Worm (Caenorhabditis elegans) whole organism, young adult: ENCODE data around the gene fdgt-1.

Experiments
- ceh-100 ChIP-seq: fragments of 200-800 bp; sonication (Bioruptor generic); IDR thresholded peaks from 2 replicates; pipeline ENCODE4 v1.3.6; 2022; ENCODE audit warnings: missing genetic modification reagents, missing genetic modification characterization, missing compliant biosample characterization
- pha-4 ChIP-seq: fragments of 150-350 bp; sonication (generic microtip); optimal IDR thresholded peaks from 2 replicates; lab custom pipeline; 2014; ENCODE audit warnings: missing biosample characterization, missing genetic modification reagents, missing genetic modification characterization

ce11 chrII:1504266-1504665 is at the start of gene fdgt-1:
- no peak for TF ChIP-seq pha-4
- no peak for TF ChIP-seq ceh-100 (GFP tag; lab: Robert Waterston, UW)
